Fruit fly (Drosophila melanogaster): ENCODE results near the gene CG10274.

Gene CG10274

DNA sequence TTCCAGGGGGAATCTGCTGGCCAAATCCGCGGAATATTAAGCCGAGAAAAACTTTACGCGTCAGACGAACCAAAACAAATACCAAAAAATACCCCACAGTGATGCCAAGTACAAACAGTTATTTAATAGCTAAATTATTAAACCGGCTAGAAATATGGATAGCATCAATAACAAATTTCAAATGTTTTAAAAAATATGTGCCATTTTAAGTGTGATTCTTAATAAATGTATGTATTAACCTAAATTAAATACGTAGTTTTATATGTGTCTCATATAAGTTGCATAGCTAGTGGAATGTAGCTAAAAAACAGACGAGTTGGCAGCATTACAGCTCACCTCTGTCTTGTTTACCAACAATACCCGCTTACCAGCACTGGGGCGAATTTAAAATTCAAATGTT lies at the start of gene CG10274:
CG10274 (minus strand) TSS at position 54 of the 400 bp plus-strand sequence.
- TF ChIP-seq psq (optimal IDR thresholded peaks at IDR 0.05) (no peak), EcR (GFP tag; optimal IDR thresholded peaks at IDR 0.05) (no peak), Dll (optimal IDR thresholded peaks at IDR 0.05) (no peak), pan (optimal IDR thresholded peaks at IDR 0.05) (no peak), CG8478 (optimal IDR thresholded peaks at IDR 0.05) (no peak), usp (GFP tag; optimal IDR thresholded peaks at IDR 0.05) (no peak)

DNA sequence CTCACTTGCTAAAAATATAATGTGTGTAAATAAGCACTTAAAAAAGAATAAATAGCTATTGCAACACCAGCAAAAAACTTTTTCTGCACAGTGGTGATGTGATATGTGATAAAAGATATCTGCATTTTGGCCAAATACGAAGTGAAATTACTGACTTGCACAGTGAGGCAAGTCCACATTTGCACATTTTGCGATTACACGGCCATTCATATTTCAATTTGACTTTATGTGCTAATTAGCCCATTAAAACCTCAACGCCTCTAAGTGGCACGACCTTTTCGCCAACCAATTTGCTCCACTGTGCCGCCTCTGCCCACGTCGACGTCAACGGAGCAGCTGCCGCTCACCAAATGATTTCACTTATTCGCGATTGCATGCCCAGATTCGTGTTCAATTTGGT lies 38.6 kb upstream of the CG10274 start, which contains the start of gene CG33946:
CG33946 (plus strand) TSS at position 392 of the 400 bp plus-strand sequence.
- no peak for TF ChIP-seq Dll (optimal IDR thresholded peaks at IDR 0.05)
- TF ChIP-seq pan (optimal IDR thresholded peaks at IDR 0.05), result no peak
- TF ChIP-seq EcR (GFP tag; optimal IDR thresholded peaks at IDR 0.05), result no peak
- TF ChIP-seq psq (optimal IDR thresholded peaks at IDR 0.05), result no peak
- TF ChIP-seq CG8478 (optimal IDR thresholded peaks at IDR 0.05), result no peak
- no peak for TF ChIP-seq usp (GFP tag; optimal IDR thresholded peaks at IDR 0.05)

DNA sequence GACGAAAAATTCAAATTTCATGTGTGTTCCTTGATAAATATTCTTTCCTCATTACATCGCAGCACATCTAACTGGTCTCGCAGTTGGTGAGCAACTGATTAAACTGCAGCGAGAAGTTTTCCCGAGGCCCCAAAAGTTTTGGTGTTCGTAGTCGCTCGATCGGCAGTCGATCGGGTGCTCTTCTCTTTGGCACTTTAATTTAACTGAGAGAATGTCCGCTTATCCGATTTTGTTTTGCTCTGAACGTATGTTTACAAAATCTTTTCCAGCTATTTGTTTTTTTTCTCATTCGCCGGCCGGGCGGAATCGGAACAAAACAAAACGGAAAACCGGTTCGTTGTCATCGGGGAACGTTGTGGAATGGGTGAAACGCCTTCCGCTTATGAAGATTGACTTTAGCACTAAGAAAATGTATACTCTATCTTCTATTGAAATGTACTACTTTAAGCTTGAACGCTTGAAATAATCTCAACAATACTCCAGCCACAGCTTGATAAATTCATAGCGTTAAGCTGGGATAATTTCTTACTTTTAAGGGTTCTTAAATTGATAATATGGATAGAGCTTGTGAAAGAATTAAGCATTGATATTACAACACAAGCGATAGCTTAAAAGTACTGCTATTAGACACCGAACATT lies 37.0 kb upstream of the CG10274 start:
- TF ChIP-seq psq (optimal IDR thresholded peaks at IDR 0.05) (peak; percentile 9), CG8478 (optimal IDR thresholded peaks at IDR 0.05) (no peak), usp (GFP tag; optimal IDR thresholded peaks at IDR 0.05) (no peak), pan (optimal IDR thresholded peaks at IDR 0.05) (no peak), Dll (optimal IDR thresholded peaks at IDR 0.05) (no peak), EcR (GFP tag; optimal IDR thresholded peaks at IDR 0.05) (no peak)

DNA sequence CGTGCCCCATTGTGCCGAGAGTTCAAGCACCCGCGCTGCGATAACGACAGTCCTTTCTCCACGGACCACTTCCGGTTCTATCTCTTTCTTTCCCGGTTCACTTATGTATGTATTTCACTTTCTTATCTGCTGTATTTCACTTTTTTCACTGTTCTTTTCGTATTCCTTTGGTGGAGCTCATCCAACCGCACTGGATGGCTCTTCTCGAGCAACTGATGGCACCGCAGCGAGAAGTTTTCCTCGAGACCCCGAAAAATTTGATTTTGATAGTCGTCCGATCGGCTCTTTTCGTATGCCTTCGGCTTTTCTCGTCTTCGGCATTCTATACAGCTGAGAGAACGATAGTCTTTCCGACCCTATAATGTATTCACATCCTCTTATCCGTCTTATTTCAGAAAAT lies 36.2 kb upstream of the CG10274 start, which contains the start of gene LanA:
LanA (minus strand) TSS at position 217 of the 400 bp plus-strand sequence.
- TF ChIP-seq pan (optimal IDR thresholded peaks at IDR 0.05) (no peak), usp (GFP tag; optimal IDR thresholded peaks at IDR 0.05) (no peak), Dll (optimal IDR thresholded peaks at IDR 0.05) (no peak), psq (optimal IDR thresholded peaks at IDR 0.05) (no peak), EcR (GFP tag; optimal IDR thresholded peaks at IDR 0.05) (no peak), CG8478 (optimal IDR thresholded peaks at IDR 0.05) (no peak)

DNA sequence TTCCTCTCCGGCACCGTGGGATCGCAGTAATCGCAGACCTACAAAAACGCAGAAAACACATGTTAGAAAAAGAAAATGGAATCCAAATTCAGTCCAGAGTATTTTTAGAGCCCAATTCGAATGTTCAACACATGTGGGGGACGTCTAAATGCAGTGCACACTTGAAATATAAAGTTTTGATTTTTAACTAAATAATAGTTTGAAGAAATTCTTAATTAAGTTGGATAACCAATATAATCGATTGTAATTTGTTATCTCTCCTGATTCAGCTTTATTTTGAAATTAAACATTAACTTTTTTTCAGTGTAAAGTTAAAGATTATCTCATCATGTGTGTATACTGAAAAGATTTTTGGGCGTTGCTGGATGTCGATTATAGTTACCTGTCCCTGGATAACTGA lies 35.6 kb upstream of the CG10274 start:
- no peak for TF ChIP-seq Dll (optimal IDR thresholded peaks at IDR 0.05)
- no peak for TF ChIP-seq psq (optimal IDR thresholded peaks at IDR 0.05)
- no peak for TF ChIP-seq pan (optimal IDR thresholded peaks at IDR 0.05)
- TF ChIP-seq EcR (GFP tag; optimal IDR thresholded peaks at IDR 0.05), result no peak
- TF ChIP-seq CG8478 (optimal IDR thresholded peaks at IDR 0.05), result no peak
- TF ChIP-seq usp (GFP tag; optimal IDR thresholded peaks at IDR 0.05), result no peak

DNA sequence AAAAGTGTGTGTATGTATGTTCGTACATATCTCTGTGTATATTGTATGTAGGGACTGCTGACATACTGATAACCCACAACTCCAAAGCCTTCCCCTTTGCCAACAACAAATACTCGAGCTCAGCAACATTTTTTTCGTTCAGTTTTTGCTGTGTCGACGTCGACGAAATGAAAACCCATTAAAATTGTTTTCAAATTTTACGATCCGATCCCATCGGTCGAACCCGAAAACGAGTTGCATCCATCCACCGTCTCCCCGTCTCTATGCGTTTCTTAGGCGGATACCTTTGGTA lies 35.1 kb upstream of the CG10274 start:
- TF ChIP-seq pan (optimal IDR thresholded peaks at IDR 0.05) (no peak), psq (optimal IDR thresholded peaks at IDR 0.05) (no peak), usp (GFP tag; optimal IDR thresholded peaks at IDR 0.05) (no peak)

DNA sequence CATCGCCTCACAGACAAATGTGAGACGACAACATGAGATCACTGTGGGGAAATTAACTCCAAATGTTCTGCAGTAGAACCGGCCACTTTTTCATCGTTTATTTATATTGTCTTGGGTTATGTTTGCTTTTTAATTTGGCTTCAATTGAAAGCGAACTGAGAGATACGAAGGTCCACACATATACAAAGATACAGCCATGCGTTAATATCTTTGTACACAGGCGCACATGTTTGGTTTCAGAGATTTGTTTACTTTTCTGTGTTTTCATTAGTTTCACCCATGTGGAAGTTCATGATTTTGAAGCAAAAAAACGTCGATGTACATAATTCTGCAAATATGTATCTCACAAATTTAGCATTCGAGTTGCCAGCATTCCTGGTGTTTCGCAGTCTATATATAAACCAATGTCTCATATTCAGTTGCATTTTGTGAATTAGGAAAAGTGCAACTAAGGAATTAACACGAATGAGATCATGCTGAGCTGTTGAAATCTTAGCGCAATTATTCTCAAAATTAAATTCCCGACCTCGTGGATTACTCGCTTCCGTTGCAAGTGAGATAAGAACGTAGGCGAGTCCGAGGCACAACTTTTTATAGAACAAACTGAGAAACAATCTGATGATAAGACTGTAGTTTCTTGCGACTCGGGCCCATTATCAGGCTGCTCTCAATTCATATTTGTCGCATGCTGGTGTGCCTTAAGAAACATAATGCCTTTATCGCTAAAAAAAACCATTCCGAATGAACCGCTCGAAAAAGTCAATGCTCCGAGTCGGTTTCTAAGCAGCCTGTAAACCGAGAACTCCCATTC lies 34.6 kb upstream of the CG10274 start:
- TF ChIP-seq usp (GFP tag; optimal IDR thresholded peaks at IDR 0.05) (no peak), EcR (GFP tag; optimal IDR thresholded peaks at IDR 0.05) (no peak), Dll (optimal IDR thresholded peaks at IDR 0.05) (no peak), CG8478 (optimal IDR thresholded peaks at IDR 0.05) (no peak), pan (optimal IDR thresholded peaks at IDR 0.05) (no peak)

DNA sequence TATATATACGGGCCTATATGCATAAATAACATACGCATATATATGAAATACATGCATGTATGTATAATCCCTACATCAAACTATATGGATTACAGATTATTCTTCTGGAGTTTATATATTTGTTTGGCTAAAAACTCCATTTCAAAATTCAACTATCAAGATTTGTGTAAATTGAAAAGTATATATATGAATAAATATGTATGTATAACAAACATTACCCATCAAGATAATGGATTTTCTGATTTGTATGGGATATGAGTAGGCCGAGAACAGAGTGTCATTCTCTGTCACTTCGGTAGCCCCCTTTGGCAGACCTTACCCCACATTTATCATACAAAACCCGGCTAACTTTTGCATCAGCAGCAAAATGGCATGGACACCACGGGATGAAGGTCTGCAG lies 18.5 kb upstream of the CG10274 start, which contains the start of gene CG8219:
CG8219 (plus strand) TSS at position 301 of the 400 bp plus-strand sequence.
- no peak for TF ChIP-seq CG8478 (optimal IDR thresholded peaks at IDR 0.05)
- TF ChIP-seq psq (optimal IDR thresholded peaks at IDR 0.05), result no peak
- no peak for TF ChIP-seq Dll (optimal IDR thresholded peaks at IDR 0.05)
- TF ChIP-seq pan (optimal IDR thresholded peaks at IDR 0.05), result no peak
- no peak for TF ChIP-seq usp (GFP tag; optimal IDR thresholded peaks at IDR 0.05)
- TF ChIP-seq EcR (GFP tag; optimal IDR thresholded peaks at IDR 0.05), result no peak

DNA sequence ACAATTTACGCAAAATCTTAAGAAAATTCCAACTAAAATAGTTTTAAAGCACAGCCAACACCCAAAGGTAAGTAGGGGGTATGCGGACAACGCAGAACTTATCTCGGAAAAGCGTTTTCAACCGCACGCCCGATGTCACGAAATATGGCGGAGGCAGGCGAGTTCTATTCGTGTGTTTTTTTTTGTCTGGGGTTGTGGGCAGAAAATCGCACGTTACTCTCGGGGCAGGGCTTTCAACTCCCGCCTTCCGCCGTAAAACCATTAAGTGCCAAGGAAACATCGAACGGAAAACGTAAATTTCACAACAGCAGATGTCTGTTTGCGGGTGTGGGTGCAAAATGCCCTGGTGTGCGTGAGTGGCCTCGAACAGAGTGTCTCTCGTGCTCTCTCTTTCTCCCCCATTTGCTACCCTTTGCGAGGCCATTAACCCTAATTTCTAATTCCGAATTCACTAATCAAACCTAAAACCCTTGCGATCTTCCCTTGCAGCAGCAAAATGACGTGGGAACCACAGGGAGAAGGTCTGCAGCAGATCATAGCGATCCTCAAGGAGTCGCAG lies 12.0 kb upstream of the CG10274 start:
- no peak for TF ChIP-seq EcR (GFP tag; optimal IDR thresholded peaks at IDR 0.05)
- TF ChIP-seq usp (GFP tag; optimal IDR thresholded peaks at IDR 0.05), result no peak
- no peak for TF ChIP-seq Dll (optimal IDR thresholded peaks at IDR 0.05)
- TF ChIP-seq psq (optimal IDR thresholded peaks at IDR 0.05), result no peak
- no peak for TF ChIP-seq CG8478 (optimal IDR thresholded peaks at IDR 0.05)
- no peak for TF ChIP-seq pan (optimal IDR thresholded peaks at IDR 0.05)

DNA sequence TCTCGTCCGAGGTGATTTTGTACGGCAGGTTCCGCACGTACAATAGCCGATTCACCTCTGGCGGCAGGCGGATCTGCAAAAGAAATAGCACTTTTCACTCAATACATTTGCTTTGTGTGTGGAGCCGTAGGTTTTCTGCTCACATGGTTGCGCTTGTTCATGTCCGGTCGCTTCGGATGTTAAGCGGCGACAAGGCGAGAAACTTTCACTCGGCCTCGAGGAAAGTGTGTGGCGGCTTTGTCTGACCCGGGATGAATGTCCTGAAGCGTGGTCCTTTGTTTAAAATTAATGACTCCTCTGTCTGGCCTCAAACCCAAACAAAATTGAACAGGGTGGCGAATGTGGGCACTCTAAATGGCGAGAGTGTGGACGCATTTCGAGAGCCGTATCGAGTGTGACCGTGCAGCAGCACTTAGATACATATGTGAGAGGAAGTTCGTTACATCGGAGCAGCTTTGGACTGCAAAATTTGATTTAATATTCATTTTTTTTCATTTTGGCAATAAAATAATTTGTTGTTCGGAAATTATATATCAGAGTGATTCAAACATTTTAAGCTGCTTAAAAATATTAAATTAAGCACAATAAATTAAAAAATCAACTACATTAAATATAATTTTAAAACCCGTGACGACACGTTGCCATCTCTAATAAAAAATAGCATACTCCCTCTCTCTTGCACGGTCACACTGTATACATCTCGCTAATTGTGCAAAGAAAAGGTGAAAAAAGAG lies 11.4 kb upstream of the CG10274 start, which contains the start of the genes Sf3b6 and Tnpo:
Sf3b6 (minus strand) TSS at position 358 of the 734 bp plus-strand sequence.
Tnpo (plus strand) TSS at position 659 of the 734 bp plus-strand sequence.
- TF ChIP-seq usp (GFP tag; optimal IDR thresholded peaks at IDR 0.05), result no peak
- TF ChIP-seq CG8478 (optimal IDR thresholded peaks at IDR 0.05), result no peak
- TF ChIP-seq Dll (optimal IDR thresholded peaks at IDR 0.05), result no peak
- no peak for TF ChIP-seq pan (optimal IDR thresholded peaks at IDR 0.05)
- no peak for TF ChIP-seq EcR (GFP tag; optimal IDR thresholded peaks at IDR 0.05)
- no peak for TF ChIP-seq psq (optimal IDR thresholded peaks at IDR 0.05)
